Worm (Caenorhabditis elegans) whole organism, early embryonic: Measurements from ENCODE around the gene F47B8.13.

Experiments
- B0310.2 ChIP-seq: sonication (generic microtip); optimal IDR thresholded peaks from 2 replicates; lab custom pipeline; 2016; ENCODE audit warnings: mild to moderate bottlenecking, missing genetic modification characterization, missing compliant biosample characterization
- F13C5.2 ChIP-seq: sonication (generic microtip); optimal IDR thresholded peaks from 2 replicates; lab custom pipeline; 2017; ENCODE audit warnings: mild to moderate bottlenecking, missing genetic modification characterization, inconsistent platforms, missing compliant biosample characterization
- ama-1 ChIP-seq: fragments of 150-350 bp; optimal IDR thresholded peaks from 2 replicates; lab custom pipeline; 2014
- ceh-36 ChIP-seq: sonication (generic microtip); optimal IDR thresholded peaks from 2 replicates; lab custom pipeline; 2016; ENCODE audit warnings: missing genetic modification characterization, inconsistent platforms, missing compliant biosample characterization
- ets-7 ChIP-seq: sonication (generic microtip); optimal IDR thresholded peaks from 2 replicates; lab custom pipeline; 2016; ENCODE audit warnings: missing genotype, missing genetic modification characterization, missing compliant biosample characterization
- flt-1 ChIP-seq: fragments of 200-800 bp; sonication (Bioruptor generic); IDR thresholded peaks from 2 replicates; pipeline ENCODE4 v1.3.6; 2022; ENCODE audit warnings: missing genetic modification characterization, missing compliant biosample characterization
- pes-1 ChIP-seq: fragments of 200-800 bp; sonication (Bioruptor generic); IDR thresholded peaks from 2 replicates; pipeline ENCODE4 v1.3.6; 2022; ENCODE audit warnings: missing genetic modification reagents, missing genetic modification characterization, missing compliant biosample characterization
- sea-1 ChIP-seq: fragments of 200-800 bp; sonication (Bioruptor generic); conservative IDR thresholded peaks from 2 replicates; pipeline ENCODE4 v1.3.6; 2022; ENCODE audit warnings: missing genetic modification characterization, missing compliant biosample characterization
- tbx-37 ChIP-seq: fragments of 200-800 bp; sonication (Bioruptor generic); conservative IDR thresholded peaks from 2 replicates; pipeline ENCODE4 v1.3.6; 2022; ENCODE audit warnings: missing genetic modification reagents, missing genetic modification characterization, missing compliant biosample characterization

- TF ChIP-seq ama-1 (lab: Kevin White, UChicago) = no peak
- no peak for TF ChIP-seq F13C5.2 (tag; lab: Kevin White, UChicago)
- no peak for TF ChIP-seq B0310.2 (tag; lab: Kevin White, UChicago)
- TF ChIP-seq pes-1 (GFP tag; lab: Robert Waterston, UW) = no peak
- TF ChIP-seq tbx-37 (GFP tag; lab: Robert Waterston, UW) = no peak
- TF ChIP-seq ets-7 (tag; lab: Kevin White, UChicago) = no peak
- TF ChIP-seq flt-1 (GFP tag; lab: Robert Waterston, UW) = no peak
- TF ChIP-seq ceh-36 (tag; lab: Kevin White, UChicago) = no peak
- no peak for TF ChIP-seq sea-1 (GFP tag; lab: Robert Waterston, UW)
Measured at ce11 chrV:14364586-14365248, 45.2 kb upstream of the F47B8.13 start.
